Worm (Caenorhabditis elegans) whole organism, L1 larva: ENCODE data around the gene F15E6.6.

ENCODE experiments used
- ama-1 ChIP-seq: fragments of 150-350 bp; optimal IDR thresholded peaks from 2 replicates; lab custom pipeline; 2014
- dpl-1 ChIP-seq, 3 experiments: fragments of 150-350 bp in 2 of 3; sonication (generic microtip) in 1 of 3; optimal IDR thresholded peaks; 2 replicates each; lab custom pipeline; 2014 to 2017; ENCODE audit warnings: missing biosample characterization in 3 of 3, missing genetic modification characterization in 3 of 3, missing genetic modification reagents in 3 of 3
- ets-5 ChIP-seq: fragments of 200-800 bp; sonication (Bioruptor generic); IDR thresholded peaks from 2 replicates; pipeline ENCODE4 v1.3.6; 2022; ENCODE audit warnings: missing genetic modification characterization, missing compliant biosample characterization
- fos-1 ChIP-seq: fragments of 150-350 bp; optimal IDR thresholded peaks from 2 replicates; lab custom pipeline; 2014; ENCODE audit warnings: missing biosample characterization, missing genetic modification characterization
- lin-15B ChIP-seq: fragments of 150-350 bp; sonication (generic microtip); optimal IDR thresholded peaks from 3 replicates; lab custom pipeline; 2014; ENCODE audit warnings: missing biosample characterization, missing genetic modification characterization
- lsy-2 ChIP-seq, 2 experiments: fragments of 150-350 bp; optimal IDR thresholded peaks; 2 replicates each; lab custom pipeline; 2014; ENCODE audit warnings: missing biosample characterization in 2 of 2, missing genetic modification characterization in 2 of 2
- nhr-11 ChIP-seq: fragments of 150-350 bp; optimal IDR thresholded peaks from 2 replicates; lab custom pipeline; 2014; ENCODE audit warnings: missing biosample characterization, missing genetic modification characterization
- nhr-77 ChIP-seq: fragments of 150-350 bp; optimal IDR thresholded peaks from 2 replicates; lab custom pipeline; 2014; ENCODE audit warnings: missing biosample characterization, missing genetic modification characterization
- snpc-4 ChIP-seq: fragments of 150-350 bp; optimal IDR thresholded peaks from 2 replicates; lab custom pipeline; 2014; ENCODE audit warnings: missing biosample characterization, missing genetic modification characterization
- tbx-2 ChIP-seq: sonication (generic microtip); optimal IDR thresholded peaks from 2 replicates; lab custom pipeline; 2016; ENCODE audit warnings: missing genetic modification characterization, missing compliant biosample characterization
- zip-4 ChIP-seq: fragments of 200-800 bp; sonication (Bioruptor generic); optimal IDR thresholded peaks from 2 replicates; lab custom pipeline; 2018; ENCODE audit warnings: mild to moderate bottlenecking, missing genetic modification characterization, moderate library complexity, missing compliant biosample characterization

DNA sequence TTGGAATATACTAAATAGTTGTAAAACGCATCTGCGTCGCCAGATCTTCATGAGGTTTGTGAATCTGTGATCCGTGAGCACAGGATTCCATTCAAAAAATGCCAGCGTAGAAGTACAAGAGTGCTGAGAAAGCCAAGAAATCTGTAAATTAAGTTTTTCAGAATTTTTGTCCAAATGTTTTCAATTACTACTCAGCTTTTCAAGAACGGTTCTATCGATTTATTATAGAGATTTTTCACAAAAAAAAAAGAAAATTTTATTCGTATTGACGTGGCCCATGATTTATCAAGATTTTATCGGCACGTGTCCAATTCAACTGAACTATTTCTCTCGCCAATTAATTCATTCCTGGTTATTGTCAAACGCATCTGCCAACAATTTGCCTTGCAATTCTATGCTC is 14.6 kb downstream of the F15E6.6 start, which contains the start of gene F36A4.3:
- no peak for TF ChIP-seq fos-1 (tag; lab: Kevin White, UChicago)
- no peak for TF ChIP-seq nhr-11 (tag; lab: Kevin White, UChicago)
- TF ChIP-seq dpl-1 (GFP tag; optimal IDR thresholded peaks at IDR 0.05; lab: Kevin White, UChicago) = no peak
- no peak for TF ChIP-seq snpc-4 (tag; lab: Kevin White, UChicago)
- TF ChIP-seq lin-15B (tag; lab: Kevin White, UChicago) = no peak
- no peak for TF ChIP-seq zip-4
- TF ChIP-seq ets-5 = no peak
- TF ChIP-seq ama-1 (lab: Kevin White, UChicago) = no peak
- TF ChIP-seq tbx-2 = no peak
- TF ChIP-seq nhr-77 (tag; lab: Kevin White, UChicago) = no peak
- TF ChIP-seq lsy-2 (tag; optimal IDR thresholded peaks at IDR 0.05; lab: Kevin White, UChicago) = no peak
